Fruit fly (Drosophila melanogaster): ENCODE measurements around the gene Dhfr.

Dhfr gene

DNA sequence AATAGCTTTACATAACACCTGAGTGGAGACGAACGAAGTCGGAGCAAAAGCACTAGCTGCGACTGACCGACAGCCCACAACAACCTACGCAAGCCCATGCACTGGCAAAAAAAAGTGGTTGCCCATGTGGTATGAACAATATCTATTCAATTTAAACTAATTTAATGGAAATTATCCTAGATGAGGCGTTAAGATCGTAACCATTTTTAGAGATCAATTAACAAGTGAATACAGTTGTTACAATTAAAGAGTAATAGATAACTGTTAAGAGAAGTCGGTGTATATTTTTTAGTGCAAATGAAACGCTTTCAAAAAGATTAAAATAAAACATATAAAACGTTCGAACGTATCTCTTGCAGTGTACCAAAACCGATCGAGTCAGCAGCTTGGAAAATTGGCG lies 15.2 kb downstream of the Dhfr start (continued):
- TF ChIP-seq ewg (GFP tag; optimal IDR thresholded peaks at IDR 0.05) (peak; percentile 39), croc (GFP tag; conservative IDR thresholded peaks at IDR 0.05) (peak; percentile 25; the same call in 1 of the 3 replicates), bsh (GFP tag; optimal IDR thresholded peaks at IDR 0.05) (peak; percentile 67 to 74), Ssrp (tag; optimal IDR thresholded peaks at IDR 0.05) (peak; percentile 69), CG31388 (GFP tag; optimal IDR thresholded peaks at IDR 0.05) (no peak), Hr3 (GFP tag; optimal IDR thresholded peaks at IDR 0.05) (peak; percentile 5), yki (optimal IDR thresholded peaks at IDR 0.05) (no peak), so (GFP tag; IDR thresholded peaks at IDR 0.05) (no peak), CG7839 (tag; optimal IDR thresholded peaks at IDR 0.05) (no peak), CG32772 (GFP tag; IDR thresholded peaks at IDR 0.05) (no peak), Sox100B (GFP tag; optimal IDR thresholded peaks at IDR 0.05) (no peak), Nf-YB (GFP tag; optimal IDR thresholded peaks at IDR 0.05) (peak; percentile 21), Ptx1 (GFP tag; IDR thresholded peaks at IDR 0.05) (peak; percentile 49), nau (GFP tag; optimal IDR thresholded peaks at IDR 0.05) (no peak), CG12236 (GFP tag; optimal IDR thresholded peaks at IDR 0.05) (peak; percentile 13), CG2875 (GFP tag; optimal IDR thresholded peaks at IDR 0.05) (peak; percentile 62), CG3407 (GFP tag; optimal IDR thresholded peaks at IDR 0.05) (peak; percentile 56), CG17612 (GFP tag; IDR thresholded peaks at IDR 0.05) (no peak), Xbp1 (GFP tag; optimal IDR thresholded peaks at IDR 0.05) (peak; percentile 49), chm (GFP tag; IDR thresholded peaks at IDR 0.05) (no peak), trem (tag; optimal IDR thresholded peaks at IDR 0.05) (peak; percentile 19), CG1647 (GFP tag; optimal IDR thresholded peaks at IDR 0.05) (no peak), CG31441 (GFP tag; IDR thresholded peaks at IDR 0.05) (peak; percentile 76), chif (GFP tag; optimal IDR thresholded peaks at IDR 0.05) (peak; percentile 10 to 54), ttk (GFP tag; IDR thresholded peaks at IDR 0.05) (peak; percentile 68), zen2 (GFP tag; IDR thresholded peaks at IDR 0.05; ENCODE audit: partially characterized antibody) (no peak), Hr51 (GFP tag; optimal IDR thresholded peaks at IDR 0.05) (peak in 1 of 2 experiments; percentile 80), CG6813 (GFP tag; optimal IDR thresholded peaks at IDR 0.05) (peak; percentile 2), CG10274 (GFP tag; optimal IDR thresholded peaks at IDR 0.05) (no peak), CG18476 (GFP tag; optimal IDR thresholded peaks at IDR 0.05) (no peak), sr (GFP tag; IDR thresholded peaks at IDR 0.05) (peak; percentile 64; the same call in 2 of the 3 replicates), zfh2 (GFP tag; optimal IDR thresholded peaks at IDR 0.05) (no peak), ro (GFP tag; IDR thresholded peaks at IDR 0.05) (no peak), lilli (GFP tag; optimal IDR thresholded peaks at IDR 0.05) (no peak), CG9876 (GFP tag; optimal IDR thresholded peaks at IDR 0.05) (no peak), jing (GFP tag; optimal IDR thresholded peaks at IDR 0.05) (peak; percentile 55), Jarid2 (GFP tag; optimal IDR thresholded peaks at IDR 0.05) (peak; percentile 4), nmo (GFP tag; optimal IDR thresholded peaks at IDR 0.05) (peak; percentile 68), fd96Cb (tag; optimal IDR thresholded peaks at IDR 0.05) (peak; percentile 69), Deaf1 (tag; optimal IDR thresholded peaks at IDR 0.05) (peak; percentile 20), Opbp (GFP tag; IDR thresholded peaks at IDR 0.05; ENCODE audit: partially characterized antibody) (no peak), CG11504 (tag; optimal IDR thresholded peaks at IDR 0.05) (peak; percentile 81), CG4328 (GFP tag; optimal IDR thresholded peaks at IDR 0.05) (peak; percentile 32), sens (GFP tag) (peak; percentile 88), bowl (GFP tag; IDR thresholded peaks at IDR 0.05) (no peak), CG8388 (GFP tag; optimal IDR thresholded peaks at IDR 0.05) (peak; percentile 63), CG14441 (GFP tag; IDR thresholded peaks at IDR 0.05) (peak; percentile 54; the same call in 1 of the 2 replicates), CG13123 (GFP tag; optimal IDR thresholded peaks at IDR 0.05) (no peak), Dek (tag; optimal IDR thresholded peaks at IDR 0.05) (peak; percentile 5), sd (tag; optimal IDR thresholded peaks at IDR 0.05) (no peak), crol (GFP tag; IDR thresholded peaks at IDR 0.05) (no peak)
